Fruit fly (Drosophila melanogaster): ENCODE measurements around the gene Ugt35B1.

The Ugt35B1 gene

dm6 chr3R:11214449-11214950 lies 44.5 kb upstream of the Ugt35B1 start, which contains the start of gene ZnT86D (continued):
- no peak for TF ChIP-seq HmgD (GFP tag; optimal IDR thresholded peaks at IDR 0.05)
- peak; percentile 19 for TF ChIP-seq Dad (GFP tag; optimal IDR thresholded peaks at IDR 0.05)
- no peak for TF ChIP-seq onecut (GFP tag; IDR thresholded peaks at IDR 0.05)
- TF ChIP-seq CG12744 (GFP tag; optimal IDR thresholded peaks at IDR 0.05): peak; percentile 1
- no peak for TF ChIP-seq tna (GFP tag; IDR thresholded peaks at IDR 0.05; ENCODE audit: partially characterized antibody)
- TF ChIP-seq crp (GFP tag; optimal IDR thresholded peaks at IDR 0.05): peak in 1 of 2 experiments; percentile 20
- no peak for TF ChIP-seq her (GFP tag; optimal IDR thresholded peaks at IDR 0.05)
- TF ChIP-seq exex (tag; optimal IDR thresholded peaks at IDR 0.05): peak; percentile 50
- TF ChIP-seq pzg (GFP tag; optimal IDR thresholded peaks at IDR 0.05): peak; percentile 64
- TF ChIP-seq sc (optimal IDR thresholded peaks at IDR 0.05): no peak
- peak; percentile 3 for TF ChIP-seq sc (GFP tag; optimal IDR thresholded peaks at IDR 0.05)
- no peak for TF ChIP-seq CG1832 (GFP tag; optimal IDR thresholded peaks at IDR 0.05)
- TF ChIP-seq sr (GFP tag; IDR thresholded peaks at IDR 0.05): no peak
- TF ChIP-seq Elba2 (GFP tag; optimal IDR thresholded peaks at IDR 0.05): peak; percentile 75
- TF ChIP-seq trh (GFP tag; optimal IDR thresholded peaks at IDR 0.05): no peak
- TF ChIP-seq CG10321 (GFP tag; IDR thresholded peaks at IDR 0.05): peak; percentile 80
- peak; percentile 22 for TF ChIP-seq CG6683 (GFP tag; optimal IDR thresholded peaks at IDR 0.05)
- TF ChIP-seq Dll (GFP tag; IDR thresholded peaks at IDR 0.05; ENCODE audit: partially characterized antibody): no peak
- TF ChIP-seq slp2 (GFP tag; optimal IDR thresholded peaks at IDR 0.05): peak; percentile 35
- no peak for TF ChIP-seq CG12219 (GFP tag; optimal IDR thresholded peaks at IDR 0.05)
- TF ChIP-seq Lpt (GFP tag; optimal IDR thresholded peaks at IDR 0.05): no peak
- peak; percentile 62 for TF ChIP-seq CG18619 (GFP tag; optimal IDR thresholded peaks at IDR 0.05)
- no peak for TF ChIP-seq Doc2 (GFP tag; IDR thresholded peaks at IDR 0.05)
- TF ChIP-seq btn (GFP tag; optimal IDR thresholded peaks at IDR 0.05): no peak
- peak; percentile 60; the same call in 2 of the 3 replicates for TF ChIP-seq CG34422 (GFP tag; IDR thresholded peaks at IDR 0.05)
- peak; percentile 68 for TF ChIP-seq Ptx1 (GFP tag; IDR thresholded peaks at IDR 0.05)
- peak; percentile 44 for TF ChIP-seq trem (tag; optimal IDR thresholded peaks at IDR 0.05)
- peak; percentile 44 to 47 for TF ChIP-seq dpn (GFP tag; optimal IDR thresholded peaks at IDR 0.05)
- peak; percentile 2 for TF ChIP-seq CG11398 (GFP tag; optimal IDR thresholded peaks at IDR 0.05)
- TF ChIP-seq Hr3 (GFP tag; optimal IDR thresholded peaks at IDR 0.05): peak; percentile 63
- peak; percentile 78 for TF ChIP-seq CG18599 (GFP tag; optimal IDR thresholded peaks at IDR 0.05)
- no peak for TF ChIP-seq CG8478 (optimal IDR thresholded peaks at IDR 0.05)
- peak; percentile 58 for TF ChIP-seq CG17568 (GFP tag; optimal IDR thresholded peaks at IDR 0.05)
- TF ChIP-seq dati (GFP tag; IDR thresholded peaks at IDR 0.05): no peak
- TF ChIP-seq MTF-1 (GFP tag; optimal IDR thresholded peaks at IDR 0.05; ENCODE audit: borderline replicate concordance): no peak
- no peak for TF ChIP-seq az2 (GFP tag; optimal IDR thresholded peaks at IDR 0.05)
- peak; percentile 36 for TF ChIP-seq Ssrp (tag; optimal IDR thresholded peaks at IDR 0.05)
- TF ChIP-seq CG18011 (GFP tag; optimal IDR thresholded peaks at IDR 0.05): peak; percentile 8
- no peak for TF ChIP-seq CkIIα-i1 (GFP tag; IDR thresholded peaks at IDR 0.05)
- TF ChIP-seq H15 (GFP tag; IDR thresholded peaks at IDR 0.05): no peak
- no peak for TF ChIP-seq CG17186 (GFP tag; optimal IDR thresholded peaks at IDR 0.05)
- peak; percentile 49 for TF ChIP-seq CG16815 (GFP tag; optimal IDR thresholded peaks at IDR 0.05)
- no peak for TF ChIP-seq ssp (GFP tag; IDR thresholded peaks at IDR 0.05)
- peak; percentile 47 for TF ChIP-seq Hmr (GFP tag; optimal IDR thresholded peaks at IDR 0.05)
- no peak for TF ChIP-seq CG6272 (GFP tag; IDR thresholded peaks at IDR 0.05)
- TF ChIP-seq br (optimal IDR thresholded peaks at IDR 0.05): no peak
- TF ChIP-seq ems (GFP tag; optimal IDR thresholded peaks at IDR 0.05): peak; percentile 51
- no peak for TF ChIP-seq CG4730 (GFP tag; IDR thresholded peaks at IDR 0.05)
- TF ChIP-seq abd-A (tag; optimal IDR thresholded peaks at IDR 0.05): no peak
- no peak for TF ChIP-seq ap (GFP tag; IDR thresholded peaks at IDR 0.05)
- TF ChIP-seq bcd (GFP tag; optimal IDR thresholded peaks at IDR 0.05): peak; percentile 68
- peak; percentile 55 for TF ChIP-seq sd (tag; optimal IDR thresholded peaks at IDR 0.05)
